Fruit fly (Drosophila melanogaster) whole organism: ENCODE data around the gene CG17193.

Source experiments
- CG8478 ChIP-seq: fragments of >200 bp; optimal IDR thresholded peaks from 2 replicates; lab custom pipeline; 2018; ENCODE audit warnings: inconsistent platforms
- EcR ChIP-seq, 2 experiments: fragments of >200 bp; optimal IDR thresholded peaks; 2 replicates each; lab custom pipeline; 2017; ENCODE audit warnings: missing biosample characterization in 2 of 2, missing genetic modification characterization in 2 of 2, missing genetic modification reagents in 2 of 2
- psq ChIP-seq: fragments of >200 bp; optimal IDR thresholded peaks from 2 replicates; lab custom pipeline; 2017
- usp ChIP-seq: fragments of >200 bp; optimal IDR thresholded peaks from 2 replicates; lab custom pipeline; 2017; ENCODE audit warnings: missing biosample characterization, missing genetic modification characterization, mixed read lengths

- no peak for TF ChIP-seq psq (lab: Kevin White, UChicago)
- no peak for TF ChIP-seq EcR (GFP tag; optimal IDR thresholded peaks at IDR 0.05; lab: Kevin White, UChicago)
- TF ChIP-seq usp (GFP tag; lab: Kevin White, UChicago): no peak
- TF ChIP-seq CG8478: no peak
These were observed 42.4 kb downstream of the CG17193 start, which contains the start of the genes CG17190 and CG4836 for dm6 chr3R:20013404-20013922.
